Fruit fly (Drosophila melanogaster): ENCODE data around the gene CG10098.
A peak's percentile ranks its signal among the peaks of the same experiment; 100 is the strongest.

CG10098 gene

DNA sequence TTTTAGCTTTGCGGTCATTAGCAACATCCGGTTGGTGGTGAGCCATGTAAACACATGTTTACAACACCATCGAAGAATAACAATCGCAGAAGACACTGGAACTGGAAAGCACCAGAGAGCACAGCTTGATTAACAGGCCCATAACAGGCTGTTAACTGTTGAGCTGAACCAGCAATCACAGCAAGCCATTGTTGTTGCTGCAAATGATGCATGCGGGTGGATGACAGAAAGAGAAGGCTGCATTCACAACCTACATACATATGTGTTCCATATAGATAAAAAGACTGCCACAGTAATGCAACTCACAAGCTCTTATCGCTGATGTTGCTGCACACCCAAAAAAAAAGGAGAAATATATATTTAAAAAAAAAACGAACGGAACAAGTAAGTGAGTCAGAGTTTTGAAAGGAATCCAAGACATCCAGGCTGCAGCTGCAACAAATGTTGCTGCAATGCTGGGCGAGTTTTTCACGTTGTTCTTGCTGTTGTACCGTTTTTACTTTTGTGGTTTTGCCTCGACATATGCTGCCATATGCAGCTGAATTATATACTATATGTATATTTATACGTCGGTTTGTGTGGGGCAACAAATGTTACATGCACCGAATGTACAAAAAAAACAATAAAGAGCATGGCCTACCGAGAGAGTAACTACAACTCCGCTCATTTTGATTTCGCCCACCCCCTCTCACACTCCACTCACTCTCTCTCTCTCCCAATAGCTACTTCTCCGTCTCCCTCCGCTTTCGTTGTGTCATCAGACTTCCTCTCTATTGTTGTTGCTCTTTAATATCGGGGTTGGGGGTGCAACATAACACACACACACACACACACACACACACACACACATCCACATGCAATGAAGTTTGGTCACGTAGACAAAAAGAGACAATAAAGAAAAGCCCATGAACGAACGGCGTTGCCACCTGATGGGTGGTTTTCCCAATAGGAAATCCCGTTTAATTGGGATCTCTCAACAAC, 21.2 kb upstream of the CG10098 start (continued):
- TF ChIP-seq CG33557 (GFP tag; optimal IDR thresholded peaks at IDR 0.05) (no peak), kay (GFP tag; optimal IDR thresholded peaks at IDR 0.05) (no peak), Lhr (GFP tag; optimal IDR thresholded peaks at IDR 0.05) (no peak), nau (GFP tag; optimal IDR thresholded peaks at IDR 0.05) (no peak), abd-A (tag; optimal IDR thresholded peaks at IDR 0.05) (peak; percentile 84), grn (GFP tag; optimal IDR thresholded peaks at IDR 0.05) (no peak), bsh (GFP tag; optimal IDR thresholded peaks at IDR 0.05) (peak; percentile 7 to 11), CG6689 (GFP tag; IDR thresholded peaks at IDR 0.05) (no peak), Hand (GFP tag; optimal IDR thresholded peaks at IDR 0.05) (no peak), CG15011 (GFP tag; optimal IDR thresholded peaks at IDR 0.05) (no peak), lov (optimal IDR thresholded peaks at IDR 0.05) (no peak), lov (GFP tag; IDR thresholded peaks at IDR 0.05) (no peak), CG15073 (GFP tag; optimal IDR thresholded peaks at IDR 0.05) (no peak), CG4424 (GFP tag; optimal IDR thresholded peaks at IDR 0.05) (no peak), CG33213 (GFP tag; optimal IDR thresholded peaks at IDR 0.05) (no peak), CG9817 (tag; optimal IDR thresholded peaks at IDR 0.05) (no peak), Blimp-1 (GFP tag; optimal IDR thresholded peaks at IDR 0.05) (no peak), Ptx1 (GFP tag; IDR thresholded peaks at IDR 0.05) (no peak), gro (GFP tag; optimal IDR thresholded peaks at IDR 0.05) (no peak), ewg (GFP tag; optimal IDR thresholded peaks at IDR 0.05) (peak; percentile 44), NC2α (GFP tag; optimal IDR thresholded peaks at IDR 0.05) (no peak), CG12236 (GFP tag; optimal IDR thresholded peaks at IDR 0.05) (no peak), Pdp1 (GFP tag; optimal IDR thresholded peaks at IDR 0.05) (peak in 1 of 2 experiments; percentile 94), zfh1 (GFP tag; IDR thresholded peaks at IDR 0.05) (peak; percentile 36; the same call in 1 of the 3 replicates), CG8089 (GFP tag; optimal IDR thresholded peaks at IDR 0.05) (no peak), GATAe (GFP tag; conservative IDR thresholded peaks at IDR 0.05) (no peak), CG3065 (GFP tag; optimal IDR thresholded peaks at IDR 0.05) (no peak), B-H1 (GFP tag; IDR thresholded peaks at IDR 0.05) (no peak), HHEX (GFP tag; optimal IDR thresholded peaks at IDR 0.05) (no peak), CG4707 (GFP tag; optimal IDR thresholded peaks at IDR 0.05) (peak; percentile 42), Gsc (GFP tag; IDR thresholded peaks at IDR 0.05) (no peak), CG9797 (GFP tag; optimal IDR thresholded peaks at IDR 0.05) (no peak), D19A (tag; optimal IDR thresholded peaks at IDR 0.05) (no peak), CG10959 (GFP tag; IDR thresholded peaks at IDR 0.05) (no peak), HLH3B (GFP tag; IDR thresholded peaks at IDR 0.05) (no peak), bowl (GFP tag; IDR thresholded peaks at IDR 0.05) (no peak), hbn (GFP tag; IDR thresholded peaks at IDR 0.05; ENCODE audit: partially characterized antibody) (no peak), CG31388 (GFP tag; optimal IDR thresholded peaks at IDR 0.05) (no peak), Opbp (GFP tag; IDR thresholded peaks at IDR 0.05; ENCODE audit: partially characterized antibody) (no peak), CG11560 (tag; IDR thresholded peaks at IDR 0.05) (no peak), CG10462 (GFP tag; optimal IDR thresholded peaks at IDR 0.05) (no peak), CG2199 (GFP tag; IDR thresholded peaks at IDR 0.05) (peak; percentile 86; the same call in 1 of the 3 replicates), CG8290 (GFP tag; optimal IDR thresholded peaks at IDR 0.05) (no peak), CG8290 (tag; optimal IDR thresholded peaks at IDR 0.05) (peak in 1 of 2 experiments; percentile 31), Scr (GFP tag; IDR thresholded peaks at IDR 0.05; ENCODE audit: partially characterized antibody) (no peak), CG1832 (GFP tag; optimal IDR thresholded peaks at IDR 0.05) (no peak), CG3407 (GFP tag; optimal IDR thresholded peaks at IDR 0.05) (no peak), z (GFP tag; IDR thresholded peaks at IDR 0.05) (peak; percentile 78), CG10274 (GFP tag; optimal IDR thresholded peaks at IDR 0.05) (no peak)
